Worm (Caenorhabditis elegans) whole organism, L3 larva: ENCODE measurements around the gene R193.1.

Experiments
- ceh-82 ChIP-seq: fragments of 150-350 bp; optimal IDR thresholded peaks from 2 replicates; lab custom pipeline; 2014; ENCODE audit warnings: missing biosample characterization, missing genetic modification characterization
- egl-27 ChIP-seq: sonication (generic microtip); optimal IDR thresholded peaks from 4 replicates; lab custom pipeline; 2017; ENCODE audit warnings: missing biosample characterization, missing genetic modification reagents, missing genetic modification characterization
- nhr-12 ChIP-seq: fragments of 150-350 bp; optimal IDR thresholded peaks from 2 replicates; lab custom pipeline; 2014; ENCODE audit warnings: missing biosample characterization, missing genetic modification characterization
- ztf-11 ChIP-seq: fragments of 150-350 bp; optimal IDR thresholded peaks from 2 replicates; lab custom pipeline; 2014; ENCODE audit warnings: missing biosample characterization, missing genetic modification characterization
- ztf-4 ChIP-seq: fragments of 150-350 bp; optimal IDR thresholded peaks from 2 replicates; lab custom pipeline; 2014; ENCODE audit warnings: missing biosample characterization, missing genetic modification characterization

ce11 chrX:1162019-1162418 lies 7.3 kb downstream of the R193.1 start, which contains the start of gene tmc-1:
- TF ChIP-seq nhr-12 (tag; lab: Kevin White, UChicago) (no peak), ceh-82 (tag; lab: Kevin White, UChicago) (no peak), ztf-11 (tag; lab: Kevin White, UChicago) (no peak), ztf-4 (tag; lab: Kevin White, UChicago) (no peak), egl-27 (tag; lab: Kevin White, UChicago) (no peak)
